Worm (Caenorhabditis elegans) whole organism, early embryonic: ENCODE measurements around the gene sgo-1.

Experiments used
- aly-1 ChIP-seq: sonication (generic microtip); optimal IDR thresholded peaks from 2 replicates; lab custom pipeline; 2016; ENCODE audit warnings: missing genetic modification characterization, missing compliant biosample characterization
- ama-1 ChIP-seq: fragments of 150-350 bp; optimal IDR thresholded peaks from 2 replicates; lab custom pipeline; 2014
- ceh-13 ChIP-seq: fragments of 200-800 bp; sonication (Bioruptor generic); optimal IDR thresholded peaks from 2 replicates; lab custom pipeline; 2018; ENCODE audit warnings: mild to moderate bottlenecking, missing genetic modification characterization, missing compliant biosample characterization
- flt-1 ChIP-seq: fragments of 200-800 bp; sonication (Bioruptor generic); IDR thresholded peaks from 2 replicates; pipeline ENCODE4 v1.3.6; 2022; ENCODE audit warnings: missing genetic modification characterization, missing compliant biosample characterization
- scrt-1 ChIP-seq: fragments of 200-800 bp; sonication (Bioruptor generic); IDR thresholded peaks from 2 replicates; pipeline ENCODE4 v1.3.6; 2022; ENCODE audit warnings: missing genetic modification characterization, missing compliant biosample characterization
- sea-1 ChIP-seq: fragments of 200-800 bp; sonication (Bioruptor generic); conservative IDR thresholded peaks from 2 replicates; pipeline ENCODE4 v1.3.6; 2022; ENCODE audit warnings: missing genetic modification characterization, missing compliant biosample characterization

DNA sequence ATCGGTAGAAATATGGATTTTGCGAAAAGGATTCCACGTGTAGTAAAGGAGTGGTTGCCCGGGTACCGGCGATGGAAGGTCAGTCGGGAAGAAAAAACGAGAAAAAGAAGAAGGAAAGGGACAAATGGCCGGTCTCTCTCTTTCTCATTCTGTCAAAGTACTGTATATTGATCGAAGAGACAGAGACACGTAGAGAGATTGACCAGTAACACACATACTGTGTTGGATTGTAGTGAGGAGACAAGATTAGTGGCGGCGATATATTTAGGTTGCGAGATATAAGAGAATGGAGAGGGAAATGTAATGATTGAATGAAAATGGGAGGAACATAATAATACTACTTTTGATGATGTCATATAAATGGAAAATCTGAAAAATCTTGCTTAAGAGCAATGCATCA, 39.7 kb upstream of the sgo-1 start:
- no peak for TF ChIP-seq flt-1 (GFP tag; lab: Robert Waterston, UW)
- no peak for TF ChIP-seq ceh-13
- no peak for TF ChIP-seq scrt-1 (GFP tag; lab: Robert Waterston, UW)
- TF ChIP-seq sea-1: no peak
- TF ChIP-seq aly-1 (tag; lab: Kevin White, UChicago): no peak
- TF ChIP-seq ama-1 (lab: Kevin White, UChicago): no peak
